Worm (Caenorhabditis elegans) whole organism, midembryonic: ENCODE measurements around the gene str-214.

Experiments used
- cog-1 ChIP-seq: sonication (generic microtip); optimal IDR thresholded peaks from 2 replicates; lab custom pipeline; 2016; ENCODE audit warnings: missing genetic modification characterization, missing compliant biosample characterization
- flt-1 ChIP-seq: fragments of 200-800 bp; sonication (Bioruptor generic); IDR thresholded peaks from 2 replicates; pipeline ENCODE4 v1.3.6; 2022; ENCODE audit warnings: missing genetic modification characterization, missing compliant biosample characterization
- klf-2 ChIP-seq: fragments of 200-800 bp; sonication (Bioruptor generic); conservative IDR thresholded peaks from 2 replicates; pipeline ENCODE4 v1.3.6; 2022; ENCODE audit warnings: missing genetic modification reagents, missing genetic modification characterization, missing compliant biosample characterization
- med-1 ChIP-seq: sonication (generic microtip); optimal IDR thresholded peaks from 2 replicates; lab custom pipeline; 2017; ENCODE audit warnings: missing genetic modification characterization, mild to moderate bottlenecking, missing compliant biosample characterization, antibody characterized with exemption, missing genetic modification reagents; ENCODE audit not compliant: insufficient read depth
- tab-1 ChIP-seq: fragments of 200-800 bp; sonication (Bioruptor generic); IDR thresholded peaks from 2 replicates; pipeline ENCODE4 v1.3.6; 2022; ENCODE audit warnings: missing genetic modification characterization, missing compliant biosample characterization
- ztf-23 ChIP-seq: fragments of 200-800 bp; sonication (Bioruptor generic); IDR thresholded peaks from 2 replicates; pipeline ENCODE4 v1.3.6; 2022; ENCODE audit warnings: missing genetic modification reagents, missing genetic modification characterization, missing compliant biosample characterization
- ztf-29 ChIP-seq: fragments of 200-800 bp; sonication (Bioruptor generic); IDR thresholded peaks from 2 replicates; pipeline ENCODE4 v1.3.6; 2022; ENCODE audit warnings: missing genetic modification reagents, missing genetic modification characterization, missing compliant biosample characterization

- TF ChIP-seq ztf-29 (GFP tag; lab: Robert Waterston, UW): no peak
- no peak for TF ChIP-seq tab-1 (GFP tag; lab: Robert Waterston, UW)
- TF ChIP-seq cog-1 (tag; lab: Kevin White, UChicago): no peak
- TF ChIP-seq flt-1 (GFP tag; lab: Robert Waterston, UW): no peak
- TF ChIP-seq klf-2: no peak
- TF ChIP-seq ztf-23 (GFP tag; lab: Robert Waterston, UW): no peak
- TF ChIP-seq med-1 (GFP tag; lab: Kevin White, UChicago): no peak
Measured at ce11 chrV:16357253-16357652, 42.1 kb downstream of the str-214 start, which contains the start of gene pptr-1.
